Worm (Caenorhabditis elegans) whole organism, mixed stage, embryonic: ENCODE data around the gene nep-5.
"Not testable (repeated sequence)": the region's sequence is repeated elsewhere in the genome, so short reads cannot be mapped to it uniquely, and the experiment has no call there.

Experiments used
- ceh-39 ChIP-seq: fragments of 150-350 bp; optimal IDR thresholded peaks from 2 replicates; lab custom pipeline; 2014; ENCODE audit warnings: missing biosample characterization, missing genetic modification characterization
- ces-1 ChIP-seq: fragments of 150-350 bp; optimal IDR thresholded peaks from 2 replicates; lab custom pipeline; 2014; ENCODE audit warnings: missing biosample characterization, missing genetic modification reagents, missing genetic modification characterization
- zip-8 ChIP-seq: fragments of 150-350 bp; optimal IDR thresholded peaks from 2 replicates; lab custom pipeline; 2014; ENCODE audit warnings: missing biosample characterization, missing genetic modification characterization

nep-5 gene

DNA sequence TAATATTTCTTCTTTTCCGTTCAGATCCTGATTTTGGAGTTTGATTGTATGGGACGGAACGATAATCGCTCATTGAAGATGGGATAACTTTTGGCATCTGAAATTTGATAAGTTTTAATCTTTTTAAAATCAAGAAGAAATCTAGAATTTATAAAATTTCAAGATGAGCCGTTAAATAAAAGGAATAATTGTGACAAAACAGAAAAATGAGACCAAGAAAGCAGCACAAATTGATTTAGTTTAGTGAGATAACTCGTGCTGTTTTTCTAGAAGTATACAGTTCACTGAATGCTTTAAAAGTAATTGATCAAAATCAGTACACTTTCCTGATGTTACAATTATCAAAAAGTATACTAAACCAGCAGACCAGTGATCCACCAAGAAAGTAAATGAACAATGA is 52.2 kb downstream of the nep-5 start, which contains the start of gene hlh-27:
hlh-27 (minus strand) TSS at position 101 of the 400 bp plus-strand sequence.
- not testable (repeated sequence) for TF ChIP-seq ces-1 (GFP tag; lab: Kevin White, UChicago); ceh-39 (tag; lab: Kevin White, UChicago); zip-8 (tag; lab: Kevin White, UChicago)
